Worm (Caenorhabditis elegans): ENCODE data around the gene scrm-7.

DNA sequence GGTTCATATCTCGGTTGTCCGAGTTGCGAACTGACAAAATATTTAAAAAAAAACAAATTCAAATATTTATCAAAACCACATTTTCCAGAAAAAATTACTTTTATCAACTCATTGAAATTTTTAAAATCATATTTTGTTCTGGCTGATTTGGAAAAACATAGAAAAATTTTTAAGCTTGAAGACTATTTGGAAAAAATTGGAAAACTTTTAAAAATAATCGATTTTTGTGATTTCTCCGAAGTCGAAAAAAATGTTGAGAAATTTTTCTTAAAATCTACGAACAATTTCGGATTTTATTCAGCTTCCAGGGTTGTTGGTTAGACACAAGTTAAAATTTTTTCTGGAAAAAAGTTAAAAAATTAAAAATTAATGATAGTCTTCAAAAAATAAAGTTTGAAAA, 42.7 kb downstream of the scrm-7 start, which contains the start of gene Y50E8A.5:
- TF ChIP-seq nhr-237 (tag; optimal IDR thresholded peaks at IDR 0.05): no peak
- no peak for TF ChIP-seq nhr-25 (tag; optimal IDR thresholded peaks at IDR 0.05)
- TF ChIP-seq unc-62 (GFP tag; optimal IDR thresholded peaks at IDR 0.05): no peak

Measured in whole organism, L2 larva.